Worm (Caenorhabditis elegans) whole organism, L4/young adult: ENCODE measurements around the gene srd-2.

Experiments
- W03F9.2 ChIP-seq: fragments of 150-350 bp; optimal IDR thresholded peaks from 2 replicates; lab custom pipeline; 2014; ENCODE audit warnings: missing biosample characterization, missing genetic modification characterization
- dao-5 ChIP-seq: sonication (generic microtip); optimal IDR thresholded peaks from 2 replicates; lab custom pipeline; 2016; ENCODE audit warnings: missing genotype, missing genetic modification characterization, moderate library complexity, missing compliant biosample characterization
- him-1 ChIP-seq: sonication (generic microtip); optimal IDR thresholded peaks from 2 replicates; lab custom pipeline; 2016; ENCODE audit warnings: missing genotype, missing genetic modification reagents, missing genetic modification characterization, missing compliant biosample characterization

DNA sequence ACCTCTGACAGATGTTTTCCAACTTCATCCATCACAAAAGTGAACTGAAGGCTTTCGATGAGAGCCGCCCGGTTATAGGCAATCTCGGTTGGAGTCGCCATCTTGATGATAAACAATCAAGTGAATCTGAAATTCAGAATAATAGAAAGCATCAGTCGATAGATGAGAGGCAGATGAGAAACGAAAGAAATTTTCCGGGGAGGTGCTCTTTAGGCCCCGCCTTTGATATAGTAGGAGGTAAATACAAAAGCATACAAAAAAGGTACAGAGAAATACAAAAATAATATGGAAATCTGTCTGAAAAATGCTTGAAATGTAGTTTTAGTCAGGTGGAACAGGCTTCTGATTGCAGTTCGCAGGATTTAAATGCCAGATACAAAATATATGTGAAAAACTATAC is 5.1 kb downstream of the srd-2 start, which contains the start of gene srd-1:
- TF ChIP-seq W03F9.2 (tag; lab: Kevin White, UChicago), result no peak
- no peak for TF ChIP-seq him-1 (tag; lab: Kevin White, UChicago)
- no peak for TF ChIP-seq dao-5 (tag; lab: Kevin White, UChicago)
